Fruit fly (Drosophila melanogaster) whole organism, embryonic: ENCODE results near the gene CG6142.
A peak's percentile ranks its signal among the peaks of the same experiment; 100 is the strongest.

Experiments
- ATbp ChIP-seq: fragments of 200-800 bp; sonication (Bioruptor generic); optimal IDR thresholded peaks from 2 replicates; lab custom pipeline; 2017; ENCODE audit warnings: missing biosample characterization, mild to moderate bottlenecking, missing genetic modification characterization, missing genetic modification reagents
- Aef1 ChIP-seq: fragments of 200-800 bp; sonication (Bioruptor generic); IDR thresholded peaks from 3 replicates; pipeline ENCODE4 v1.3.6; 2022; ENCODE audit warnings: missing biosample characterization, missing genetic modification characterization
- BtbVII ChIP-seq: fragments of 200-800 bp; sonication (Bioruptor generic); optimal IDR thresholded peaks from 3 replicates; lab custom pipeline; 2017; ENCODE audit warnings: missing biosample characterization, mild to moderate bottlenecking, missing genetic modification characterization
- CG12071 ChIP-seq: fragments of 200-800 bp; sonication (Bioruptor generic); optimal IDR thresholded peaks from 3 replicates; lab custom pipeline; 2018; ENCODE audit warnings: missing biosample characterization, mild to moderate bottlenecking, missing genetic modification characterization
- CG12299 ChIP-seq: fragments of 200-800 bp; sonication (Bioruptor generic); optimal IDR thresholded peaks from 2 replicates; lab custom pipeline; 2018; ENCODE audit warnings: missing biosample characterization, mild to moderate bottlenecking, missing genetic modification characterization
- CG12391 ChIP-seq: fragments of 200-800 bp; sonication (Bioruptor generic); optimal IDR thresholded peaks from 3 replicates; lab custom pipeline; 2018; ENCODE audit warnings: missing biosample characterization, mild to moderate bottlenecking, missing genetic modification characterization, moderate library complexity
- CG13624 ChIP-seq: fragments of 200-800 bp; sonication (Bioruptor generic); optimal IDR thresholded peaks from 2 replicates; lab custom pipeline; 2016; ENCODE audit warnings: missing biosample characterization, missing genetic modification characterization
- CG13894 ChIP-seq: fragments of 200-800 bp; sonication (Bioruptor generic); optimal IDR thresholded peaks from 3 replicates; lab custom pipeline; 2018; ENCODE audit warnings: missing biosample characterization, mild to moderate bottlenecking, missing genetic modification characterization, moderate library complexity
- CG1832 ChIP-seq: fragments of 200-800 bp; sonication (Bioruptor generic); optimal IDR thresholded peaks from 2 replicates; lab custom pipeline; 2017; ENCODE audit warnings: missing biosample characterization, mild to moderate bottlenecking, missing genetic modification characterization, inconsistent platforms
- CG30431 ChIP-seq: fragments of 200-800 bp; sonication (Bioruptor generic); optimal IDR thresholded peaks from 2 replicates; lab custom pipeline; 2017; ENCODE audit warnings: missing biosample characterization, missing genetic modification characterization
- CG3281 ChIP-seq: fragments of 200-800 bp; sonication (Bioruptor generic); optimal IDR thresholded peaks from 3 replicates; lab custom pipeline; 2017; ENCODE audit warnings: missing biosample characterization, mild to moderate bottlenecking, missing genetic modification characterization
- CG34224 ChIP-seq: fragments of 200-800 bp; sonication (Bioruptor generic); IDR thresholded peaks from 3 replicates; pipeline ENCODE4 v1.3.6; 2022; ENCODE audit warnings: missing biosample characterization, missing genetic modification characterization; ENCODE audit not compliant: partially characterized antibody
- CG34422 ChIP-seq: fragments of 200-800 bp; sonication (Bioruptor generic); IDR thresholded peaks from 3 replicates; pipeline ENCODE4 v1.3.6; 2022; ENCODE audit warnings: missing biosample characterization, missing genetic modification characterization
- CG6175 ChIP-seq: fragments of 200-800 bp; sonication (Bioruptor generic); IDR thresholded peaks from 3 replicates; pipeline ENCODE4 v1.3.6; 2022; ENCODE audit warnings: missing biosample characterization, missing genetic modification characterization
- CG7357 ChIP-seq: fragments of 200-800 bp; sonication (Bioruptor generic); IDR thresholded peaks from 3 replicates; pipeline ENCODE4 v1.3.6; 2022; ENCODE audit warnings: missing biosample characterization, missing genetic modification characterization
- CG7987 ChIP-seq: fragments of 200-800 bp; sonication (Bioruptor generic); optimal IDR thresholded peaks from 2 replicates; lab custom pipeline; 2018; ENCODE audit warnings: missing biosample characterization, mild to moderate bottlenecking, missing genetic modification characterization, moderate library complexity
- CG8290 ChIP-seq, 3 experiments: fragments of 200-800 bp; sonication (Bioruptor generic); optimal IDR thresholded peaks; 2 replicates each; lab custom pipeline; 2016 to 2019; ENCODE audit warnings: missing biosample characterization in 3 of 3, missing genetic modification characterization in 3 of 3, mild to moderate bottlenecking in 2 of 3, moderate library complexity in 1 of 3
- CG8359 ChIP-seq: fragments of 200-800 bp; sonication (Bioruptor generic); optimal IDR thresholded peaks from 2 replicates; lab custom pipeline; 2017; ENCODE audit warnings: missing biosample characterization, mild to moderate bottlenecking, missing genetic modification characterization, borderline replicate concordance
- CG8388 ChIP-seq: fragments of 200-800 bp; sonication (Bioruptor generic); optimal IDR thresholded peaks from 2 replicates; lab custom pipeline; 2019; ENCODE audit warnings: missing biosample characterization, mild to moderate bottlenecking, missing genetic modification characterization, moderate library complexity
- CkIIα-i1 ChIP-seq: fragments of 200-800 bp; sonication (Bioruptor generic); IDR thresholded peaks from 2 replicates; pipeline ENCODE4 v1.3.6; 2022; ENCODE audit warnings: missing biosample characterization, missing genetic modification characterization
- CrebB ChIP-seq: fragments of 200-800 bp; sonication (Bioruptor generic); optimal IDR thresholded peaks from 3 replicates; lab custom pipeline; 2018; ENCODE audit warnings: missing biosample characterization, mild to moderate bottlenecking, missing genetic modification characterization
- Deaf1 ChIP-seq: fragments of 200-800 bp; optimal IDR thresholded peaks from 3 replicates; lab custom pipeline; 2019; ENCODE audit warnings: missing biosample characterization, mild to moderate bottlenecking, missing genetic modification characterization, moderate library complexity
- Dip3 ChIP-seq: fragments of 200-800 bp; sonication (Bioruptor generic); optimal IDR thresholded peaks from 3 replicates; lab custom pipeline; 2016; ENCODE audit warnings: missing biosample characterization, missing genetic modification characterization
- HLHmδ ChIP-seq: fragments of 200-800 bp; sonication (Bioruptor generic); optimal IDR thresholded peaks from 2 replicates; lab custom pipeline; 2018; ENCODE audit warnings: missing biosample characterization, mild to moderate bottlenecking, missing genetic modification characterization, moderate library complexity
- Jarid2 ChIP-seq: fragments of 200-800 bp; sonication (Bioruptor generic); optimal IDR thresholded peaks from 3 replicates; lab custom pipeline; 2017; ENCODE audit warnings: mild to moderate bottlenecking, missing biosample characterization, missing genetic modification reagents, missing genetic modification characterization
- Nf-YA ChIP-seq: fragments of 200-800 bp; sonication (Bioruptor generic); IDR thresholded peaks from 2 replicates; pipeline ENCODE4 v1.3.6; 2022; ENCODE audit warnings: missing biosample characterization, missing genetic modification characterization
- Optix ChIP-seq: fragments of 200-800 bp; sonication (Bioruptor generic); IDR thresholded peaks from 3 replicates; pipeline ENCODE4 v1.3.6; 2022; ENCODE audit warnings: missing biosample characterization, missing genetic modification characterization
- Xrp1 ChIP-seq: fragments of 200-800 bp; sonication (Bioruptor generic); IDR thresholded peaks from 2 replicates; pipeline ENCODE4 v1.3.6; 2022; ENCODE audit warnings: missing biosample characterization, missing genetic modification characterization
- ato ChIP-seq: fragments of 200-800 bp; sonication (Bioruptor generic); IDR thresholded peaks from 2 replicates; pipeline ENCODE4 v1.3.6; 2022; ENCODE audit warnings: missing biosample characterization, missing genetic modification characterization; ENCODE audit not compliant: partially characterized antibody
- bcd ChIP-seq: fragments of 200-800 bp; sonication (Bioruptor generic); optimal IDR thresholded peaks from 2 replicates; lab custom pipeline; 2017; ENCODE audit warnings: missing biosample characterization, mild to moderate bottlenecking, missing genetic modification characterization
- bigmax ChIP-seq: fragments of 200-800 bp; sonication (Bioruptor generic); optimal IDR thresholded peaks from 2 replicates; lab custom pipeline; 2018; ENCODE audit warnings: missing biosample characterization, mild to moderate bottlenecking, missing genetic modification characterization
- bsh ChIP-seq, 2 experiments: fragments of 200-800 bp; sonication (Bioruptor generic); optimal IDR thresholded peaks; 2 replicates each; lab custom pipeline; 2017 to 2018; ENCODE audit warnings: mild to moderate bottlenecking in 2 of 2, missing biosample characterization in 2 of 2, missing genetic modification characterization in 2 of 2, moderate library complexity in 1 of 2
- chinmo ChIP-seq: fragments of 200-800 bp; sonication (Bioruptor generic); IDR thresholded peaks from 4 replicates; pipeline ENCODE4 v1.3.6; 2022; ENCODE audit warnings: missing biosample characterization, missing genetic modification characterization; ENCODE audit not compliant: partially characterized antibody
- cwo ChIP-seq: fragments of 200-800 bp; sonication (Bioruptor generic); optimal IDR thresholded peaks from 3 replicates; lab custom pipeline; 2017; ENCODE audit warnings: missing biosample characterization, missing genetic modification characterization, mild to moderate bottlenecking, moderate library complexity, missing genetic modification reagents
- emc ChIP-seq: fragments of 200-800 bp; sonication (Bioruptor generic); optimal IDR thresholded peaks from 2 replicates; lab custom pipeline; 2016; ENCODE audit warnings: missing biosample characterization, missing genetic modification characterization
- exex ChIP-seq: fragments of 200-800 bp; sonication (Bioruptor generic); optimal IDR thresholded peaks from 4 replicates; lab custom pipeline; 2018; ENCODE audit warnings: missing biosample characterization, mild to moderate bottlenecking, missing genetic modification characterization, moderate library complexity
- eyg ChIP-seq: fragments of 200-800 bp; sonication (Bioruptor generic); optimal IDR thresholded peaks from 3 replicates; lab custom pipeline; 2016; ENCODE audit warnings: missing biosample characterization, missing genetic modification characterization
- gfzf ChIP-seq: fragments of 200-800 bp; sonication (Bioruptor generic); optimal IDR thresholded peaks from 2 replicates; lab custom pipeline; 2016; ENCODE audit warnings: missing biosample characterization, mild to moderate bottlenecking, missing genetic modification characterization, moderate library complexity
- gro ChIP-seq: fragments of 200-800 bp; sonication (Bioruptor generic); optimal IDR thresholded peaks from 2 replicates; lab custom pipeline; 2016; ENCODE audit warnings: missing biosample characterization, missing genetic modification characterization
- knrl ChIP-seq: fragments of 200-800 bp; sonication (Bioruptor generic); IDR thresholded peaks from 3 replicates; pipeline ENCODE4 v1.3.6; 2022; ENCODE audit warnings: missing biosample characterization, missing genetic modification characterization; ENCODE audit not compliant: partially characterized antibody
- mirr ChIP-seq: fragments of 200-800 bp; sonication (Bioruptor generic); optimal IDR thresholded peaks from 3 replicates; lab custom pipeline; 2018; ENCODE audit warnings: missing biosample characterization, mild to moderate bottlenecking, missing genetic modification characterization
- p53 ChIP-seq: fragments of 200-800 bp; sonication (Bioruptor generic); optimal IDR thresholded peaks from 2 replicates; lab custom pipeline; 2016; ENCODE audit warnings: missing biosample characterization, missing genetic modification characterization
- pzg ChIP-seq: fragments of 200-800 bp; sonication (Bioruptor generic); optimal IDR thresholded peaks from 3 replicates; lab custom pipeline; 2018; ENCODE audit warnings: missing biosample characterization, mild to moderate bottlenecking, missing genetic modification characterization, moderate library complexity
- row ChIP-seq: fragments of 200-800 bp; sonication (Bioruptor generic); IDR thresholded peaks from 3 replicates; pipeline ENCODE4 v1.3.6; 2022; ENCODE audit warnings: missing biosample characterization, missing genetic modification characterization
- tll ChIP-seq, 2 experiments: fragments of 200-800 bp in 1 of 2; fragments of >200 bp in 1 of 2; sonication (Bioruptor generic) in 1 of 2; optimal IDR thresholded peaks; 2 replicates each; lab custom pipeline; 2017 to 2019; ENCODE audit warnings: missing biosample characterization in 2 of 2, missing genetic modification characterization in 2 of 2, mild to moderate bottlenecking in 1 of 2, moderate library complexity in 1 of 2
- tx ChIP-seq: fragments of 200-800 bp; sonication (Bioruptor generic); optimal IDR thresholded peaks from 2 replicates; lab custom pipeline; 2016; ENCODE audit warnings: missing biosample characterization, missing genetic modification characterization
- unpg ChIP-seq: fragments of 200-800 bp; sonication (Bioruptor generic); optimal IDR thresholded peaks from 3 replicates; lab custom pipeline; 2018; ENCODE audit warnings: missing biosample characterization, mild to moderate bottlenecking, missing genetic modification characterization, moderate library complexity
- wdn ChIP-seq: fragments of 200-800 bp; sonication (Bioruptor generic); IDR thresholded peaks from 2 replicates; pipeline ENCODE4 v1.3.6; 2022; ENCODE audit warnings: missing biosample characterization, missing genetic modification characterization
- zen2 ChIP-seq: fragments of 200-800 bp; sonication (Bioruptor generic); IDR thresholded peaks from 3 replicates; pipeline ENCODE4 v1.3.6; 2022; ENCODE audit warnings: missing biosample characterization, missing genetic modification characterization; ENCODE audit not compliant: partially characterized antibody

Gene CG6142

DNA sequence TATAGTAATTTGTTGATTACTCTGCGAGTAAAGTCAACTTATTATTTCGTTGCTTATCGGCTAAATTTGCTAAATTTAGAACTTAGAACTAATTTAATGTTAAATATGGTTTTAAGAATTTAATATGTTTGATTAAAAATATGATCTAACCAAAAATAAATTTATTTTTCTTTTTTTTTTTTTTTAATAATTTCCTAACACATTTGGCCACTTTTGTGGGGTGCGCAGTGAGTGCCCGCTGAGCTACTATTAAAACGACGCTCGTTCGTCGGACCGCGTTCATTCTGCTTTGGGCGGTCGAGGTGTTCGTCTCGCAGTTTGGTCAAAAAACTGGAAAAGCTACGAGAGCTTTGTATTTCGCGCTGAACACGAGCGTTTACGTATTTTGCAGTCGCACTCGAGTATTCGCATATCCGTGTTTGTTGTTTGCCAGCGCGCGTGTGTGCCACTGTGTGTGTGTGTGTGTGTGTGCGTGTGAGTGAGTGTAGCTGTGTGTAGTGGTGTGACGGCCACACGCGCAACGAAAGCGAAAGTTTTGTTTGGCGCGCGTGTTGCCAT is 26.3 kb upstream of the CG6142 start, which contains the start of gene Cipc (continued):
- TF ChIP-seq chinmo (GFP tag; lab: Robert Waterston, UW), result peak; percentile 96
- peak; percentile 72 for TF ChIP-seq unpg (GFP tag; lab: Kevin White, UChicago)
- peak; percentile 61 for TF ChIP-seq CG8388
- TF ChIP-seq Jarid2 (GFP tag; lab: Kevin White, UChicago), result peak; percentile 92
- TF ChIP-seq emc (GFP tag; lab: Kevin White, UChicago), result no peak
- TF ChIP-seq CG1832 (GFP tag; lab: Kevin White, UChicago), result no peak
- peak; percentile 48 for TF ChIP-seq ATbp (GFP tag; lab: Kevin White, UChicago)
- peak; percentile 42; the same call in 1 of the 2 replicates for TF ChIP-seq wdn
- peak; percentile 0 for TF ChIP-seq pzg
- TF ChIP-seq tx (GFP tag; lab: Kevin White, UChicago), result no peak
- TF ChIP-seq CG7357 (GFP tag; lab: Robert Waterston, UW), result peak; percentile 34; the same call in 1 of the 3 replicates
- no peak for TF ChIP-seq CG34224
- peak; percentile 81 for TF ChIP-seq Xrp1 (GFP tag; lab: Robert Waterston, UW)
- TF ChIP-seq Nf-YA (GFP tag; lab: Robert Waterston, UW), result peak; percentile 61
- TF ChIP-seq Aef1, result peak; percentile 53; the same call in 2 of the 3 replicates
- peak; percentile 94 for TF ChIP-seq Deaf1
- TF ChIP-seq bcd (GFP tag; lab: Kevin White, UChicago), result peak; percentile 72
- TF ChIP-seq zen2 (GFP tag; lab: Robert Waterston, UW), result no peak
- no peak for TF ChIP-seq CrebB
- TF ChIP-seq CG30431 (GFP tag; lab: Kevin White, UChicago), result peak; percentile 27
- peak; percentile 41 for TF ChIP-seq CG12299
- TF ChIP-seq Optix (GFP tag; lab: Robert Waterston, UW), result no peak; the same call in 2 of the 3 replicates
- TF ChIP-seq CG8359 (GFP tag; lab: Kevin White, UChicago), result peak; percentile 26
- no peak for TF ChIP-seq CkIIα-i1 (GFP tag; lab: Robert Waterston, UW)
- peak; percentile 37 for TF ChIP-seq Dip3
- peak; percentile 80 for TF ChIP-seq CG12391 (tag; lab: Kevin White, UChicago)
- no peak for TF ChIP-seq eyg (GFP tag; lab: Kevin White, UChicago)
- peak in 1 of 2 experiments; percentile 58 for TF ChIP-seq bsh (GFP tag; optimal IDR thresholded peaks at IDR 0.05; lab: Kevin White, UChicago)
- peak; percentile 83 for TF ChIP-seq BtbVII (GFP tag; lab: Kevin White, UChicago)
- TF ChIP-seq CG3281, result peak; percentile 86
- peak; percentile 36 for TF ChIP-seq ato (GFP tag; lab: Robert Waterston, UW)
- TF ChIP-seq row (GFP tag; lab: Robert Waterston, UW), result peak; percentile 79
- TF ChIP-seq gfzf, result no peak

DNA sequence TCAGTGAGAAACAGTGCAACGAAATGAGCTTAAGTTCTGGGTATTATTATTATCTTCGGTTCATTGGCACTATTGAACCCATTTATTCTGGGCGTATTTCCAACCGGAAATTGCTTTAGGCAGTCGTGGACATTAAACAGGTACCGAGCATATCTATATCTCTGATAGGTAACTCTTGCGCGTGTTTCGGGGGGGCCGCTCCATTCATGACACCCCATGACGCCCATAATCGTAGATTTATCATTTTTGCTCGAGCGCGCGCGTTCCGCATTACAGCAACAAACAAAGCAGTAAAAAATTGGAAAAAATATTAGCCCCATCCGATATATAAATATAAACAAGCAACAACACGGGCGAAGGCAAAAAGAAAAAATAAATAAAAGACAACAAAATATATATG is 24.5 kb upstream of the CG6142 start:
- TF ChIP-seq p53 (GFP tag; lab: Kevin White, UChicago) (no peak), CG8290 (GFP tag; optimal IDR thresholded peaks at IDR 0.05; lab: Kevin White, UChicago) (no peak), CG8290 (tag; optimal IDR thresholded peaks at IDR 0.05; lab: Kevin White, UChicago) (peak in 1 of 2 experiments; percentile 23), CG6175 (GFP tag; lab: Robert Waterston, UW) (0 out of 3 replicates have a peak, but pooled peaks have one; percentile 6), CG13624 (GFP tag; lab: Kevin White, UChicago) (no peak), HLHmδ (GFP tag; lab: Kevin White, UChicago) (no peak), CG34422 (GFP tag; lab: Robert Waterston, UW) (no peak), exex (peak; percentile 67), knrl (GFP tag; lab: Robert Waterston, UW) (no peak), CG12299 (no peak), gro (GFP tag; lab: Kevin White, UChicago) (peak; percentile 1), cwo (peak; percentile 72), CG7987 (peak; percentile 5), bigmax (GFP tag; lab: Kevin White, UChicago) (no peak), CG13894 (tag; lab: Kevin White, UChicago) (peak; percentile 37), CG12071 (GFP tag; lab: Kevin White, UChicago) (peak; percentile 2), chinmo (GFP tag; lab: Robert Waterston, UW) (0 out of 4 replicates have a peak, but pooled peaks have one; percentile 19), tll (GFP tag; optimal IDR thresholded peaks at IDR 0.05; lab: Kevin White, UChicago) (no peak), mirr (peak; percentile 63)
